Fruit fly (Drosophila melanogaster): ENCODE measurements around the gene RhoGEF3.

The RhoGEF3 gene

DNA sequence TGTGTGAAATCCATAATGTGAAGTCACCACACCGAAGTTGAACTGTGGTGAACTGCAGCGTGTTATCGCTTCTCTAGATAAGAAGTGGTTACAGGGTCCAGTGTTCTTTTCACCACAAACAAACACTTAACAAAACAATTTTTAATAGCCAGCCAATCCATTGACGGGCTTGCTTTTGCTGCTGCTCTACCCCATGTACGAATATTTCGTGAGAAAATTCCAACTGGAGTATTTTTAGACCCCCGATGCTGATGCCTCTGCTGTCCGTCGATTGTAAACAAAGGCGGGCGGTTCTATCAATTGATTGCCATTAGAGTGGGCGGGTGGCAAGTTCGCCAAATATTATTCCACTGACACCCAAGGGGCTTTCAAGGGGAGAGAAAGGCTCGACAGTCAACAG, 61.8 kb downstream of the RhoGEF3 start (continued):
- TF ChIP-seq kay (GFP tag; optimal IDR thresholded peaks at IDR 0.05) = no peak
- TF ChIP-seq sd (tag; optimal IDR thresholded peaks at IDR 0.05) = peak; percentile 81
- TF ChIP-seq CG3163 (GFP tag; optimal IDR thresholded peaks at IDR 0.05) = no peak
- TF ChIP-seq Tbp (GFP tag; optimal IDR thresholded peaks at IDR 0.05) = no peak
- TF ChIP-seq Lpt (GFP tag; optimal IDR thresholded peaks at IDR 0.05) = no peak
- TF ChIP-seq dm (GFP tag; optimal IDR thresholded peaks at IDR 0.05) = no peak
- no peak for TF ChIP-seq CG17328 (GFP tag; IDR thresholded peaks at IDR 0.05)
- TF ChIP-seq CG15073 (GFP tag; optimal IDR thresholded peaks at IDR 0.05) = no peak
- TF ChIP-seq chinmo (GFP tag; IDR thresholded peaks at IDR 0.05; ENCODE audit: partially characterized antibody) = 0 out of 4 replicates have a peak, but pooled peaks have one; percentile 18
- TF ChIP-seq CG6765 (GFP tag; optimal IDR thresholded peaks at IDR 0.05) = no peak
- TF ChIP-seq CG11085 (GFP tag; IDR thresholded peaks at IDR 0.05) = no peak
- no peak for TF ChIP-seq Hr3 (GFP tag; optimal IDR thresholded peaks at IDR 0.05)
- no peak for TF ChIP-seq sc (optimal IDR thresholded peaks at IDR 0.05)
- no peak for TF ChIP-seq sc (GFP tag; optimal IDR thresholded peaks at IDR 0.05)
- TF ChIP-seq Hey (tag; optimal IDR thresholded peaks at IDR 0.05) = no peak
- TF ChIP-seq CG6272 (GFP tag; IDR thresholded peaks at IDR 0.05) = no peak
- no peak for TF ChIP-seq Neu2 (GFP tag; optimal IDR thresholded peaks at IDR 0.05; ENCODE audit: borderline replicate concordance)
- no peak for TF ChIP-seq CG15601 (tag; optimal IDR thresholded peaks at IDR 0.05)
- no peak for TF ChIP-seq gce (GFP tag; IDR thresholded peaks at IDR 0.05)
- TF ChIP-seq Dbx (GFP tag; IDR thresholded peaks at IDR 0.05) = peak; percentile 48; the same call in 1 of the 3 replicates
- no peak for TF ChIP-seq CG11398 (GFP tag; optimal IDR thresholded peaks at IDR 0.05)
- TF ChIP-seq gro (GFP tag; optimal IDR thresholded peaks at IDR 0.05) = no peak
- TF ChIP-seq CG16815 (GFP tag; optimal IDR thresholded peaks at IDR 0.05) = no peak
- no peak for TF ChIP-seq CG8089 (GFP tag; optimal IDR thresholded peaks at IDR 0.05)
- TF ChIP-seq CG6683 (GFP tag; optimal IDR thresholded peaks at IDR 0.05) = no peak
- TF ChIP-seq CG9932 (GFP tag; IDR thresholded peaks at IDR 0.05) = peak; percentile 37; the same call in 1 of the 2 replicates
- no peak for TF ChIP-seq amos (GFP tag; IDR thresholded peaks at IDR 0.05; ENCODE audit: partially characterized antibody)
- TF ChIP-seq Ets65A (GFP tag) = peak; percentile 57
- no peak for TF ChIP-seq CG4360 (GFP tag; IDR thresholded peaks at IDR 0.05)
- TF ChIP-seq pita (GFP tag; optimal IDR thresholded peaks at IDR 0.05) = no peak
- TF ChIP-seq Dfd (GFP tag; optimal IDR thresholded peaks at IDR 0.05) = no peak
- no peak for TF ChIP-seq CG18011 (GFP tag; optimal IDR thresholded peaks at IDR 0.05)
- peak; percentile 50 for TF ChIP-seq CG12769 (tag; optimal IDR thresholded peaks at IDR 0.05)
- no peak for TF ChIP-seq CG33557 (GFP tag; optimal IDR thresholded peaks at IDR 0.05)
- TF ChIP-seq CG6654 (GFP tag; optimal IDR thresholded peaks at IDR 0.05) = no peak
- TF ChIP-seq fd64A (GFP tag; optimal IDR thresholded peaks at IDR 0.05) = no peak
- peak; percentile 9 for TF ChIP-seq CHES-1-like (GFP tag; optimal IDR thresholded peaks at IDR 0.05)
- no peak for TF ChIP-seq vvl (GFP tag; IDR thresholded peaks at IDR 0.05)
- TF ChIP-seq CG3726 (GFP tag; IDR thresholded peaks at IDR 0.05) = no peak
- TF ChIP-seq CG1233 (GFP tag; optimal IDR thresholded peaks at IDR 0.05) = no peak
- TF ChIP-seq CG31224 (GFP tag; IDR thresholded peaks at IDR 0.05) = no peak
- no peak for TF ChIP-seq ham (GFP tag; IDR thresholded peaks at IDR 0.05)
- TF ChIP-seq Usf (GFP tag; optimal IDR thresholded peaks at IDR 0.05) = no peak
- peak in 1 of 2 experiments; percentile 29 for TF ChIP-seq Pdp1 (GFP tag; optimal IDR thresholded peaks at IDR 0.05)
- TF ChIP-seq schlank (tag; optimal IDR thresholded peaks at IDR 0.05) = no peak
- TF ChIP-seq onecut (GFP tag; IDR thresholded peaks at IDR 0.05) = no peak
- peak; percentile 30 for TF ChIP-seq Med (GFP tag)
- no peak for TF ChIP-seq CG2116 (GFP tag; optimal IDR thresholded peaks at IDR 0.05)
- no peak for TF ChIP-seq chif (GFP tag; optimal IDR thresholded peaks at IDR 0.05)
- peak; percentile 22; the same call in 1 of the 3 replicates for TF ChIP-seq ci (GFP tag; IDR thresholded peaks at IDR 0.05)
- no peak for TF ChIP-seq org-1 (GFP tag; optimal IDR thresholded peaks at IDR 0.05)
- no peak for TF ChIP-seq CG17361 (GFP tag; IDR thresholded peaks at IDR 0.05)
- no peak for TF ChIP-seq Nf-YB (GFP tag; optimal IDR thresholded peaks at IDR 0.05)

Data from whole organism, embryonic.